Worm (Caenorhabditis elegans) whole organism, late embryonic: Measurements from ENCODE around the gene C25F6.1.

Experiments used
- C08G9.2 ChIP-seq: sonication (generic microtip); optimal IDR thresholded peaks from 2 replicates; lab custom pipeline; 2016; ENCODE audit warnings: mild to moderate bottlenecking, missing genetic modification characterization, moderate library complexity, missing compliant biosample characterization
- F13H6.1 ChIP-seq: sonication (generic microtip); optimal IDR thresholded peaks from 2 replicates; lab custom pipeline; 2016; ENCODE audit warnings: missing genetic modification characterization, missing compliant biosample characterization
- ceh-9 ChIP-seq: sonication (generic microtip); optimal IDR thresholded peaks from 2 replicates; lab custom pipeline; 2016; ENCODE audit warnings: mild to moderate bottlenecking, missing genetic modification characterization, inconsistent platforms, missing compliant biosample characterization
- ets-4 ChIP-seq: sonication (generic microtip); optimal IDR thresholded peaks from 2 replicates; lab custom pipeline; 2016; ENCODE audit warnings: missing genetic modification characterization, missing compliant biosample characterization
- fkh-10 ChIP-seq: fragments of 150-350 bp; optimal IDR thresholded peaks from 2 replicates; lab custom pipeline; 2014; ENCODE audit warnings: missing biosample characterization, missing genetic modification reagents, missing genetic modification characterization
- pag-3 ChIP-seq: sonication (generic microtip); optimal IDR thresholded peaks from 2 replicates; lab custom pipeline; 2016; ENCODE audit warnings: missing compliant biosample characterization, missing genetic modification characterization, borderline replicate concordance
- pat-9 ChIP-seq: fragments of 200-800 bp; sonication (Bioruptor generic); optimal IDR thresholded peaks from 2 replicates; lab custom pipeline; 2018; ENCODE audit warnings: mild to moderate bottlenecking, missing genetic modification characterization, moderate library complexity, missing compliant biosample characterization
- tbx-2 ChIP-seq: sonication (generic microtip); optimal IDR thresholded peaks from 2 replicates; lab custom pipeline; 2016; ENCODE audit warnings: missing genetic modification characterization, missing compliant biosample characterization

DNA sequence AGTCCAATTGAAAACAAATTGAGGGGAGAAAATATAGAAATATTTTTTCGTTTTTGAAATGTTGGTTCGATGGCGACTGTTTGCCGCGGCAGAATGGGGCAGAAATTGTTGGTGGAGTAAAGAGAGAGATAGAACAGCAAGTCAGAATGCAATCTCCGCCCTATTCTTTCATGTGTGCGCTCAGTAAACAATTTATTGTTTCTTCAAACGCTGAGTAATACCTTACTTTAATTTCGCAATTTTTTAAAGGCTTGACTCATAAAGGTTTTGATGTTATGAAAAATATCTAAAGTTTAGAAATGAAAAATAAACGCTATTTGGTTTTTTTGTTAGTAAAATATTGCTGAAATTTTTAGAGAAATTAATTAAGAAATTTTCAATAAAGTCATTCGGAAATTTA is 28.1 kb downstream of the C25F6.1 start:
- TF ChIP-seq pag-3 (tag; lab: Kevin White, UChicago): no peak
- no peak for TF ChIP-seq fkh-10
- TF ChIP-seq ets-4: no peak
- TF ChIP-seq C08G9.2 (tag; lab: Kevin White, UChicago): no peak
- no peak for TF ChIP-seq tbx-2
- no peak for TF ChIP-seq ceh-9 (tag; lab: Kevin White, UChicago)
- no peak for TF ChIP-seq pat-9
- TF ChIP-seq F13H6.1 (tag; lab: Kevin White, UChicago): no peak
